Worm (Caenorhabditis elegans) whole organism, L1 larva: Measurements from ENCODE around the gene spp-31.

Experiments
- C16A3.4 ChIP-seq: fragments of 150-350 bp; optimal IDR thresholded peaks from 2 replicates; lab custom pipeline; 2014; ENCODE audit warnings: missing biosample characterization, missing genetic modification characterization
- aha-1 ChIP-seq: fragments of 150-350 bp; optimal IDR thresholded peaks from 2 replicates; lab custom pipeline; 2014; ENCODE audit warnings: missing biosample characterization, missing genetic modification characterization
- aly-2 ChIP-seq: fragments of 150-350 bp; optimal IDR thresholded peaks from 2 replicates; lab custom pipeline; 2014; ENCODE audit warnings: missing biosample characterization, missing genetic modification characterization
- blmp-1 ChIP-seq: fragments of 150-350 bp; optimal IDR thresholded peaks from 2 replicates; lab custom pipeline; 2014; ENCODE audit warnings: missing biosample characterization, missing genetic modification characterization
- ceh-8 ChIP-seq: fragments of 200-800 bp; sonication (Bioruptor generic); optimal IDR thresholded peaks from 2 replicates; lab custom pipeline; 2018; ENCODE audit warnings: mild to moderate bottlenecking, missing genetic modification characterization, moderate library complexity, missing compliant biosample characterization
- ceh-82 ChIP-seq, 3 experiments: fragments of 150-350 bp in 1 of 3; sonication (generic microtip) in 2 of 3; optimal IDR thresholded peaks; 2 replicates each; lab custom pipeline; 2014 to 2017; ENCODE audit warnings: missing biosample characterization in 3 of 3, missing genetic modification characterization in 3 of 3
- ces-1 ChIP-seq: fragments of 150-350 bp; optimal IDR thresholded peaks from 2 replicates; lab custom pipeline; 2014; ENCODE audit warnings: missing biosample characterization, missing genetic modification reagents, missing genetic modification characterization
- efl-1 ChIP-seq, 4 experiments: fragments of 150-350 bp; optimal IDR thresholded peaks in 3 of 4; peaks in 1 of 4; 1 replicate in 1 of 4; 2 replicates in 3 of 4; lab custom pipeline; 2014; ENCODE audit warnings: missing biosample characterization in 2 of 4, missing genetic modification characterization in 2 of 4, missing genetic modification reagents in 2 of 4
- efl-3 ChIP-seq: fragments of 200-800 bp; sonication (Bioruptor generic); optimal IDR thresholded peaks from 2 replicates; lab custom pipeline; 2018; ENCODE audit warnings: mild to moderate bottlenecking, missing genetic modification characterization, missing compliant biosample characterization
- egl-13 ChIP-seq: sonication (generic microtip); optimal IDR thresholded peaks from 2 replicates; lab custom pipeline; 2016; ENCODE audit warnings: missing genotype, missing genetic modification reagents, missing genetic modification characterization, missing compliant biosample characterization
- egl-27 ChIP-seq, 2 experiments: fragments of 150-350 bp in 1 of 2; sonication (generic microtip); optimal IDR thresholded peaks; 3 replicates each; lab custom pipeline; 2017 to 2018; ENCODE audit warnings: missing biosample characterization in 2 of 2, missing genetic modification characterization in 2 of 2, missing genetic modification reagents in 2 of 2
- elt-2 ChIP-seq: sonication (generic microtip); optimal IDR thresholded peaks from 2 replicates; lab custom pipeline; 2016; ENCODE audit warnings: missing genetic modification characterization, mild to moderate bottlenecking, inconsistent platforms, missing compliant biosample characterization, missing genetic modification reagents
- ets-5 ChIP-seq: fragments of 200-800 bp; sonication (Bioruptor generic); IDR thresholded peaks from 2 replicates; pipeline ENCODE4 v1.3.6; 2022; ENCODE audit warnings: missing genetic modification characterization, missing compliant biosample characterization
- hlh-4 ChIP-seq: sonication (generic microtip); optimal IDR thresholded peaks from 2 replicates; lab custom pipeline; 2016; ENCODE audit warnings: mild to moderate bottlenecking, missing genetic modification characterization, missing compliant biosample characterization
- irx-1 ChIP-seq: sonication (generic microtip); optimal IDR thresholded peaks from 2 replicates; lab custom pipeline; 2016; ENCODE audit warnings: missing genetic modification characterization, missing compliant biosample characterization
- isw-1 ChIP-seq: fragments of 200-800 bp; sonication (Bioruptor generic); IDR thresholded peaks from 2 replicates; pipeline ENCODE4 v1.3.6; 2022; ENCODE audit warnings: missing genetic modification characterization, missing compliant biosample characterization
- jun-1 ChIP-seq: fragments of 150-350 bp; optimal IDR thresholded peaks from 2 replicates; lab custom pipeline; 2014; ENCODE audit warnings: missing biosample characterization, missing genetic modification reagents, missing genetic modification characterization
- lin-13 ChIP-seq: fragments of 150-350 bp; optimal IDR thresholded peaks from 2 replicates; lab custom pipeline; 2014; ENCODE audit warnings: missing biosample characterization, missing genetic modification reagents, missing genetic modification characterization
- lin-35 ChIP-seq, 2 experiments: fragments of 150-350 bp; optimal IDR thresholded peaks; 2 replicates each; lab custom pipeline; 2014; ENCODE audit warnings: missing biosample characterization in 2 of 2, missing genetic modification characterization in 2 of 2, missing genetic modification reagents in 2 of 2
- lin-39 ChIP-seq: fragments of 150-350 bp; optimal IDR thresholded peaks from 2 replicates; lab custom pipeline; 2014; ENCODE audit warnings: missing biosample characterization, missing genetic modification reagents, missing genetic modification characterization
- lir-3 ChIP-seq: sonication (generic microtip); optimal IDR thresholded peaks from 2 replicates; lab custom pipeline; 2016; ENCODE audit warnings: mild to moderate bottlenecking, missing genetic modification characterization, moderate library complexity, missing compliant biosample characterization; ENCODE audit not compliant: poor library complexity
- lsy-2 ChIP-seq, 2 experiments: fragments of 150-350 bp; optimal IDR thresholded peaks; 2 replicates each; lab custom pipeline; 2014; ENCODE audit warnings: missing biosample characterization in 2 of 2, missing genetic modification characterization in 2 of 2
- mdl-1 ChIP-seq, 2 experiments: fragments of 150-350 bp; optimal IDR thresholded peaks; 2 replicates each; lab custom pipeline; 2014 to 2017; ENCODE audit warnings: missing biosample characterization in 2 of 2, missing genetic modification characterization in 2 of 2, inconsistent platforms in 1 of 2
- nhr-11 ChIP-seq: fragments of 150-350 bp; optimal IDR thresholded peaks from 2 replicates; lab custom pipeline; 2014; ENCODE audit warnings: missing biosample characterization, missing genetic modification characterization
- nhr-12 ChIP-seq: sonication (generic microtip); optimal IDR thresholded peaks from 2 replicates; lab custom pipeline; 2017; ENCODE audit warnings: missing biosample characterization, missing genetic modification characterization
- nhr-19 ChIP-seq: fragments of 200-800 bp; sonication (Bioruptor generic); conservative IDR thresholded peaks from 2 replicates; pipeline ENCODE4 v1.3.6; 2022; ENCODE audit warnings: missing genetic modification characterization, missing compliant biosample characterization
- nhr-47 ChIP-seq: sonication (generic microtip); optimal IDR thresholded peaks from 2 replicates; lab custom pipeline; 2016; ENCODE audit warnings: mild to moderate bottlenecking, missing genetic modification characterization, moderate library complexity, missing compliant biosample characterization
- nhr-71 ChIP-seq: sonication (generic microtip); optimal IDR thresholded peaks from 2 replicates; lab custom pipeline; 2016; ENCODE audit warnings: mild to moderate bottlenecking, missing genetic modification characterization, moderate library complexity, missing compliant biosample characterization
- nhr-76 ChIP-seq: sonication (generic microtip); optimal IDR thresholded peaks from 2 replicates; lab custom pipeline; 2017; ENCODE audit warnings: missing biosample characterization, missing genetic modification characterization
- pag-3 ChIP-seq: sonication (generic microtip); optimal IDR thresholded peaks from 2 replicates; lab custom pipeline; 2017; ENCODE audit warnings: missing genetic modification characterization, mild to moderate bottlenecking, missing compliant biosample characterization, antibody characterized with exemption, borderline replicate concordance; ENCODE audit not compliant: insufficient read depth
- pax-3 ChIP-seq: fragments of 200-800 bp; sonication (Bioruptor generic); optimal IDR thresholded peaks from 2 replicates; lab custom pipeline; 2018; ENCODE audit warnings: mild to moderate bottlenecking, missing genetic modification characterization, moderate library complexity, missing compliant biosample characterization
- pqm-1 ChIP-seq: sonication (generic microtip); optimal IDR thresholded peaks from 3 replicates; lab custom pipeline; 2017; ENCODE audit warnings: missing biosample characterization, missing genetic modification characterization
- sox-4 ChIP-seq: sonication (generic microtip); optimal IDR thresholded peaks from 2 replicates; lab custom pipeline; 2016; ENCODE audit warnings: missing genetic modification characterization, missing compliant biosample characterization
- sptf-1 ChIP-seq: fragments of 150-350 bp; optimal IDR thresholded peaks from 2 replicates; lab custom pipeline; 2014; ENCODE audit warnings: missing biosample characterization, missing genetic modification characterization
- sup-37 ChIP-seq: fragments of 200-800 bp; sonication (Bioruptor generic); optimal IDR thresholded peaks from 2 replicates; lab custom pipeline; 2018; ENCODE audit warnings: mild to moderate bottlenecking, missing genetic modification characterization, missing compliant biosample characterization
- swsn-7 ChIP-seq: sonication (generic microtip); optimal IDR thresholded peaks from 2 replicates; lab custom pipeline; 2016; ENCODE audit warnings: missing genetic modification characterization, missing compliant biosample characterization
- tbx-2 ChIP-seq: sonication (generic microtip); optimal IDR thresholded peaks from 2 replicates; lab custom pipeline; 2016; ENCODE audit warnings: missing genetic modification characterization, missing compliant biosample characterization
- unc-30 ChIP-seq: sonication (generic microtip); optimal IDR thresholded peaks from 2 replicates; lab custom pipeline; 2017; ENCODE audit warnings: missing biosample characterization, missing genetic modification characterization
- vab-15 ChIP-seq: sonication (generic microtip); optimal IDR thresholded peaks from 2 replicates; lab custom pipeline; 2017; ENCODE audit warnings: missing genotype, mild to moderate bottlenecking, missing genetic modification characterization, missing compliant biosample characterization
- zag-1 ChIP-seq: fragments of 150-350 bp; optimal IDR thresholded peaks from 2 replicates; lab custom pipeline; 2014; ENCODE audit warnings: missing biosample characterization, missing genetic modification characterization
- ztf-11 ChIP-seq, 2 experiments: sonication (generic microtip); optimal IDR thresholded peaks; 2 replicates each; lab custom pipeline; 2016 to 2017; ENCODE audit warnings: missing genetic modification characterization in 2 of 2, missing biosample characterization in 1 of 2, missing compliant biosample characterization in 1 of 2
- ztf-4 ChIP-seq: fragments of 150-350 bp; optimal IDR thresholded peaks from 2 replicates; lab custom pipeline; 2014; ENCODE audit warnings: missing biosample characterization, missing genetic modification characterization

Gene spp-31

DNA sequence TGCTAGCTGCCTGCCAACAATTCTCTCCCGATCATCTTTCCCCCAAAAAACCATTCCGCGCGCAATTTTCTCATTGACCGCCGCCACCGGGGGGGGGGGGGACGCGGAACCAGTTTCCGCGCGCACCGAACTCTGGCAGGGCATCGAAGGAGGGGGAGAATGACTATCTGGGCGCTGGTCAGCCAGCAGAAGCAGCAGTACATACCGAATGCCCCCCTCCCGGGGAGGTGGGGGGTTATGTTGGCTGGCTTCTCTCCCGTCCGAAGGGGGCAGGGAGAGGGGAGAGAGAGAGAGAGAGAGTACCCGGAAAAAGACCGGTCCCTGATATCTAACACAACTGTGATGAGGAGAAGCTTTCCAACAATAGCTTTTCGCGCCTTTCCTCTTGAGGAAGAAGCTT, 28.7 kb upstream of the spp-31 start:
- no peak for TF ChIP-seq zag-1 (tag; lab: Kevin White, UChicago)
- TF ChIP-seq blmp-1 (tag; lab: Kevin White, UChicago): peak; percentile 5
- no peak for TF ChIP-seq nhr-71 (tag; lab: Kevin White, UChicago)
- no peak for TF ChIP-seq ztf-11 (tag; optimal IDR thresholded peaks at IDR 0.05; lab: Kevin White, UChicago)
- TF ChIP-seq sox-4 (tag; lab: Kevin White, UChicago): no peak
- TF ChIP-seq aha-1 (tag; lab: Kevin White, UChicago): no peak
- peak; percentile 79 for TF ChIP-seq ceh-8 (GFP tag; lab: Kevin White, UChicago)
- TF ChIP-seq hlh-4 (tag; lab: Kevin White, UChicago): no peak

DNA sequence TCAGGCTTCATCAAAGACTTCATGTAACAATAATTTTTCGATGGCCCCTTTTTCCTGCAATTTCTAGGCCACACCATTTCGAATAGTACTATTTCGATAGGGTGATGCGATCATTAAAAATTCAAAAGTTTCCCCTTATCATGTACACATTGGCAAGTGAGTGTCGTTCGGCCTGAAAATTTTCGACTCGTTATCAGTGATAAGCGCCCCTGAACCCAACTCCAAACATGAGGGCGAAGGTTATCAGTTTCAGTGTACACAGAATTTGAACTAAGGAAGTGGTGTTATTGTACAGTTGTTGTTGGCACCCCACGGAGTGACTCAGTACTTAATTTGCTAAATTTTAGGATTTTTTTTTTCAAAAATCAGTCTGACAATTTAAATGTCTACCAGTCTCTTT, 27.4 kb upstream of the spp-31 start:
- TF ChIP-seq aly-2: no peak
- peak; percentile 92 for TF ChIP-seq elt-2 (tag; lab: Kevin White, UChicago)
- peak in 1 of 2 experiments; percentile 25 for TF ChIP-seq lin-35 (GFP tag; optimal IDR thresholded peaks at IDR 0.05; lab: Kevin White, UChicago)
- peak; percentile 77 for TF ChIP-seq pqm-1 (tag; lab: Kevin White, UChicago)
- TF ChIP-seq vab-15 (tag; lab: Kevin White, UChicago): no peak
- no peak for TF ChIP-seq nhr-12 (tag; lab: Kevin White, UChicago)
- no peak for TF ChIP-seq ets-5 (GFP tag; lab: Robert Waterston, UW)
- no peak for TF ChIP-seq nhr-19 (GFP tag; lab: Robert Waterston, UW)
- no peak for TF ChIP-seq ztf-4
- peak; percentile 20 for TF ChIP-seq jun-1

- TF ChIP-seq swsn-7 (no peak), efl-3 (GFP tag; lab: Kevin White, UChicago) (no peak), C16A3.4 (tag; lab: Kevin White, UChicago) (no peak), irx-1 (tag; lab: Kevin White, UChicago) (no peak), isw-1 (GFP tag; lab: Robert Waterston, UW) (no peak), vab-15 (tag; lab: Kevin White, UChicago) (no peak), nhr-47 (tag; lab: Kevin White, UChicago) (no peak)
Measured at ce11 chrIV:1380350-1380749, 26.0 kb upstream of the spp-31 start.

DNA sequence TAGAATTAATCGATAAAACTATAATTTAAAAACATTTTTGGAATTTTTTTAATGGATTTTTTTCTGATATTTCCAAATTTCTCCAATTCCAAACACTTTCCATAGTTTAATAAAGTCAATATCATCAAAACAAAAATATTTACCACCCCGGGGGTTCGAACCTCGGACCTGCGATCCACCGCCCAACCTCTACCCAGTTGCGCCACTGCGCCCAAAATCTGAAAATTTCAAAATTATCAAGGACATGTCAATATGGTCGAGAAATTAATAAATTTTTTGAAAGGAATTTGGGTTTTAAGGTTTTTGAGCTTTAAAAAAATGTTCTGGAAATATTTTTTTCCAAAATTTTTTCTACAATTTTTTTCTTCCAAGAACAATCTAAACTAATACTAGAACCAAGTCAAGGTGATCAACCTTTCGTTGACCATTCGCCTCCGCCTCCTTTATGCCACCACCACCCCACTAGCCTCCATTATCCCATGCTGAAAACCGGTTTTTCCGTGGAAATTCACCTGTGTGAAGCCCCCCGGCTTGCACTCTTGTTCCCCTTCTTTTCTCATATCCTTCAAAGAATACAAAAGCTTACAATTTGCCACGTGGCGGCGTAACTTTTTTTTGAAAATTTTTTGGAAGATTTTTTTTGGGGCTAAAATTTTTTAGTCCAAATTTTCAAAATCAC, 24.6 kb upstream of the spp-31 start:
- TF ChIP-seq blmp-1 (tag; lab: Kevin White, UChicago) (peak; percentile 37), lir-3 (tag; lab: Kevin White, UChicago) (no peak)

DNA sequence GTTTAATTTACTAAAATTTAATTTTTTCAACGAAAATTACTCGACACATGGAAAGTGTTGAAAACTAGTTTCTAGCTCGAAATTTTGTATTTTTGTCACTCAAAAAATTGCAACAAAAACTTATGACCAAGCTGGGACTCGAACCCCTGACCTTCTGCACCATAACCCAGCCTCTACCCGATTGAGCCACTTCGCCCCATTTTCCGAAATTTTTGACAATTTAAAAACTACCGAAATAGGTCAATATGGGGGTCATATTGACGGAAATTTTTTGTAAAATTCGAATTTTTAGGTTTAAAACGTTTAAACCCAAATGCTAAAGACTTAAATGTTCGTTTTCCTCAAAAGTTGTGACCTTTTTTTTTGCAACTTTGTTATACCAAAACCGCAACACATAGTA, 20.9 kb upstream of the spp-31 start:
- TF ChIP-seq unc-30 (tag; lab: Kevin White, UChicago): no peak
- no peak for TF ChIP-seq efl-3 (GFP tag; lab: Kevin White, UChicago)
- no peak for TF ChIP-seq lsy-2 (tag; optimal IDR thresholded peaks at IDR 0.05; lab: Kevin White, UChicago)
- no peak for TF ChIP-seq sup-37 (GFP tag; lab: Kevin White, UChicago)
- TF ChIP-seq efl-1 (optimal IDR thresholded peaks at IDR 0.05; lab: Kevin White, UChicago): no peak
- peak in 1 of 2 experiments; percentile 53 for TF ChIP-seq efl-1 (GFP tag; optimal IDR thresholded peaks at IDR 0.05 in 1 of 2; lab: Kevin White, UChicago)
- TF ChIP-seq egl-13 (tag; lab: Kevin White, UChicago): no peak
- TF ChIP-seq ztf-11 (tag; optimal IDR thresholded peaks at IDR 0.05; lab: Kevin White, UChicago): no peak
- no peak for TF ChIP-seq nhr-11 (tag; lab: Kevin White, UChicago)

DNA sequence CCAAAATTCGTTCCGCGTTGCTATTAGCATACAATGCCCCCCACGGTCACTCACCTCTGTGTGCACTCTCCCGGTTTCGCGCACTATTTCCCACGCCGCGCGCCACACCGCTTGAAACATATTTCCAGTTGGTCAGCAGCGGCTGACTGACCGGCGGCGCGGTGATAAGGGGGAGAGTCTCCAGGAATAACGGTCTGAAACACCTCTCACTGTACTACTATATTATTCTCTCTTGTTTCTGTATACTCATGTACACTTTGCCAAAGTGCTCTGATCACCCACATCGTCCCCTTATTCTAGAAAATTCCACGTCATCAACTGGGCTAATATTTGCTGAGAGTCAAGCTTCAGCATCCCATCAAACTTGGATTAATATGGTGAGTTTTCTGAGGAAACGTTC, 20.5 kb upstream of the spp-31 start, which contains the start of gene nhr-41:
TSS of gene nhr-41 (plus strand) at position 301 of the 400 bp plus-strand sequence.
- TF ChIP-seq mdl-1 (tag; optimal IDR thresholded peaks at IDR 0.05; lab: Kevin White, UChicago) (no peak), irx-1 (tag; lab: Kevin White, UChicago) (no peak), ceh-82 (tag; optimal IDR thresholded peaks at IDR 0.05; lab: Kevin White, UChicago) (no peak), sptf-1 (tag; lab: Kevin White, UChicago) (no peak), nhr-76 (tag; lab: Kevin White, UChicago) (no peak), pax-3 (no peak), lin-39 (tag; lab: Kevin White, UChicago) (no peak), egl-27 (tag; optimal IDR thresholded peaks at IDR 0.05; lab: Kevin White, UChicago) (no peak), ces-1 (GFP tag; lab: Kevin White, UChicago) (no peak), blmp-1 (tag; lab: Kevin White, UChicago) (no peak), pag-3 (tag; lab: Kevin White, UChicago) (no peak), ztf-11 (tag; optimal IDR thresholded peaks at IDR 0.05; lab: Kevin White, UChicago) (no peak), lin-13 (no peak), tbx-2 (tag; lab: Kevin White, UChicago) (no peak), swsn-7 (no peak)
